Fruit fly (Drosophila melanogaster): ENCODE results near the gene CG17104.

DNA sequence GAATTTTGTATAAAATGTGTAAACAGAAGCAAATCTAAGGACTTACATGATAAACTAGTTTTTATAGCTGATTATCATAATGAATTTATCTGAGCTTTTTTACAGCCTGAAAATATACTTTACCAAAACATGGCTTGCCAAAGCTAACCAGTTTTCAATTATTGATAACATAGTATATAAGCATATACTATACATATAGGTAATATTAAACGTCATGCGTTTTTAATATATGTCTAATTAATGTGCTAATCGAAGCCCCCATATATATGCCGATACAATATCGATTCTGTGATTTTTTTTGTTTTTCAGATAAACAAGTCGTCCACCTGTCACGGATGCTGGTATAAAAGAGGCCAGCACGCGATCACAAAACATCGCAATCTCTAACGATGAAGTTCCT, 4.6 kb downstream of the CG17104 start, which contains the start of gene CG17107:
- no peak for TF ChIP-seq CG11398 (GFP tag; optimal IDR thresholded peaks at IDR 0.05)
- TF ChIP-seq pita (GFP tag; optimal IDR thresholded peaks at IDR 0.05), result no peak
- no peak for TF ChIP-seq Side (GFP tag; optimal IDR thresholded peaks at IDR 0.05)
- no peak for TF ChIP-seq rib (GFP tag; IDR thresholded peaks at IDR 0.05)
- TF ChIP-seq ranshi (GFP tag; IDR thresholded peaks at IDR 0.05), result no peak
- TF ChIP-seq dmrt11E (tag; optimal IDR thresholded peaks at IDR 0.05), result no peak
- no peak for TF ChIP-seq dmrt99B (tag; optimal IDR thresholded peaks at IDR 0.05)
